Fruit fly (Drosophila melanogaster) whole organism, pupa: ENCODE measurements around the gene CG2310.

Experiments used
- CG10348 ChIP-seq: fragments of 200-800 bp; sonication (Bioruptor generic); IDR thresholded peaks from 2 replicates; pipeline ENCODE4 v1.3.6; 2022; ENCODE audit warnings: missing biosample characterization, missing genetic modification characterization
- CG12605 ChIP-seq: fragments of 200-800 bp; sonication (Bioruptor generic); IDR thresholded peaks from 2 replicates; pipeline ENCODE4 v1.3.6; 2022; ENCODE audit warnings: missing biosample characterization, missing genetic modification characterization
- CG13204 ChIP-seq: fragments of 200-800 bp; sonication (Bioruptor generic); optimal IDR thresholded peaks from 2 replicates; lab custom pipeline; 2018; ENCODE audit warnings: missing biosample characterization, mild to moderate bottlenecking, missing genetic modification characterization, moderate library complexity
- CG14655 ChIP-seq: fragments of 200-800 bp; sonication (Bioruptor generic); optimal IDR thresholded peaks from 3 replicates; lab custom pipeline; 2017; ENCODE audit warnings: mild to moderate bottlenecking, missing biosample characterization, missing genetic modification reagents, missing genetic modification characterization
- CG15710 ChIP-seq: fragments of 200-800 bp; sonication (Bioruptor generic); optimal IDR thresholded peaks from 2 replicates; lab custom pipeline; 2018; ENCODE audit warnings: missing biosample characterization, mild to moderate bottlenecking, missing genetic modification characterization, moderate library complexity
- CG17806 ChIP-seq: fragments of 200-800 bp; sonication (Bioruptor generic); optimal IDR thresholded peaks from 2 replicates; lab custom pipeline; 2018; ENCODE audit warnings: missing biosample characterization, mild to moderate bottlenecking, missing genetic modification characterization, moderate library complexity
- CG32121 ChIP-seq: fragments of 200-800 bp; sonication (Bioruptor generic); IDR thresholded peaks from 2 replicates; pipeline ENCODE4 v1.3.6; 2022; ENCODE audit warnings: missing biosample characterization, missing genetic modification characterization
- CG34367 ChIP-seq: fragments of 200-800 bp; sonication (Bioruptor generic); optimal IDR thresholded peaks from 2 replicates; lab custom pipeline; 2018; ENCODE audit warnings: missing biosample characterization, mild to moderate bottlenecking, missing genetic modification characterization
- CG4496 ChIP-seq: fragments of 200-800 bp; sonication (Bioruptor generic); IDR thresholded peaks from 3 replicates; pipeline ENCODE4 v1.3.6; 2022; ENCODE audit warnings: missing biosample characterization, missing genetic modification characterization
- CG8159 ChIP-seq: fragments of 200-800 bp; sonication (Bioruptor generic); optimal IDR thresholded peaks from 3 replicates; lab custom pipeline; 2018; ENCODE audit warnings: missing biosample characterization, mild to moderate bottlenecking, missing genetic modification characterization, moderate library complexity
- CG8301 ChIP-seq: fragments of 200-800 bp; sonication (Bioruptor generic); optimal IDR thresholded peaks from 2 replicates; lab custom pipeline; 2018; ENCODE audit warnings: missing biosample characterization, mild to moderate bottlenecking, missing genetic modification characterization
- CG9948 ChIP-seq: fragments of 200-800 bp; sonication (Bioruptor generic); optimal IDR thresholded peaks from 2 replicates; lab custom pipeline; 2018; ENCODE audit warnings: missing biosample characterization, mild to moderate bottlenecking, missing genetic modification characterization, moderate library complexity
- D1 ChIP-seq: fragments of 200-800 bp; sonication (Bioruptor generic); optimal IDR thresholded peaks from 2 replicates; lab custom pipeline; 2018; ENCODE audit warnings: missing biosample characterization, mild to moderate bottlenecking, missing genetic modification characterization, moderate library complexity
- EcR ChIP-seq: fragments of 200-800 bp; sonication (Bioruptor generic); optimal IDR thresholded peaks from 3 replicates; lab custom pipeline; 2019; ENCODE audit warnings: missing biosample characterization, missing genetic modification characterization, mild to moderate bottlenecking, moderate library complexity, missing genetic modification reagents
- Ets98B ChIP-seq: fragments of 200-800 bp; sonication (Bioruptor generic); IDR thresholded peaks from 2 replicates; pipeline ENCODE4 v1.3.6; 2022; ENCODE audit warnings: missing biosample characterization, missing genetic modification characterization
- Pif1A ChIP-seq: fragments of 200-800 bp; sonication (Bioruptor generic); optimal IDR thresholded peaks from 3 replicates; lab custom pipeline; 2016; ENCODE audit warnings: missing biosample characterization, missing genetic modification characterization
- Pif1B ChIP-seq: fragments of 200-800 bp; sonication (Bioruptor generic); optimal IDR thresholded peaks from 3 replicates; lab custom pipeline; 2016; ENCODE audit warnings: missing biosample characterization, missing genetic modification characterization
- Snoo ChIP-seq: fragments of 200-800 bp; sonication (Bioruptor generic); optimal IDR thresholded peaks from 3 replicates; lab custom pipeline; 2017; ENCODE audit warnings: missing biosample characterization, mild to moderate bottlenecking, missing genetic modification characterization, inconsistent platforms
- fd96Ca ChIP-seq: fragments of 200-800 bp; sonication (Bioruptor generic); IDR thresholded peaks from 3 replicates; pipeline ENCODE4 v1.3.6; 2022; ENCODE audit warnings: missing biosample characterization, missing genetic modification characterization
- gl ChIP-seq: fragments of 200-800 bp; sonication (Bioruptor generic); optimal IDR thresholded peaks from 2 replicates; lab custom pipeline; 2018; ENCODE audit warnings: missing biosample characterization, mild to moderate bottlenecking, missing genetic modification characterization
- rn ChIP-seq: fragments of 200-800 bp; sonication (Bioruptor generic); IDR thresholded peaks from 2 replicates; pipeline ENCODE4 v1.3.6; 2022; ENCODE audit warnings: missing biosample characterization, missing genetic modification characterization

CG2310 gene

dm6 chr3R:29460225-29460927 lies 32.9 kb downstream of the CG2310 start:
- TF ChIP-seq gl (tag; lab: Kevin White, UChicago) (no peak), D1 (no peak), rn (GFP tag; lab: Robert Waterston, UW) (no peak), CG9948 (tag; lab: Kevin White, UChicago) (peak; percentile 16), Snoo (tag; lab: Kevin White, UChicago) (no peak), EcR (GFP tag; lab: Kevin White, UChicago) (no peak), CG8301 (tag; lab: Kevin White, UChicago) (peak; percentile 1), CG12605 (peak; percentile 59), CG15710 (tag; lab: Kevin White, UChicago) (peak; percentile 20), CG34367 (tag; lab: Kevin White, UChicago) (no peak), CG32121 (no peak; the same call in 1 of the 2 replicates), Pif1A (no peak), CG13204 (GFP tag; lab: Kevin White, UChicago) (no peak), CG14655 (GFP tag; lab: Kevin White, UChicago) (peak; percentile 44), Pif1B (GFP tag; lab: Kevin White, UChicago) (peak; percentile 18), fd96Ca (GFP tag; lab: Robert Waterston, UW) (peak; percentile 55; the same call in 1 of the 3 replicates), CG4496 (GFP tag; lab: Robert Waterston, UW) (peak; percentile 71), CG8159 (peak; percentile 4), CG10348 (GFP tag; lab: Robert Waterston, UW) (no peak), Ets98B (GFP tag; lab: Robert Waterston, UW) (peak; percentile 36; the same call in 1 of the 2 replicates), CG17806 (peak; percentile 18)

DNA sequence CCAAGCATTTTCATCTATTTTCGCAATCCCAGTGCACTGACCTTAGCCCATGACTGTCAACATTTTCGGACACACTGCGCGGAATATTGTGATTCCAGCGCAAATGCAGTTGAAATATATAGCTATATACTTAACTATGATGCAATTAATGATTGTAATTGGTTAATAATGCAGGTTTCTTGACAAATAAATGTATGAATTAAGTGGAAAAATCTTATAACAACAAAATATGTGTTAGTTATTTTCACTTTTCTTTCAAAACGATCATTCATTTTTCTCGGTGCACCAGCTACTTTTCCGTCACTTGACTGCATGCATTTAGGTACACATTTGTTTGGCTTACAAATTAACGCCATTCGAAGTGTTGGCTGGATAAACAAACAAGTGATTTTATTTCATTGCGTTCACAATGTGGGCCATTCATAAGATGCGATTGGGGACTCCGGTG lies 34.6 kb downstream of the CG2310 start:
- TF ChIP-seq CG15710 (tag; lab: Kevin White, UChicago) (peak; percentile 25), EcR (GFP tag; lab: Kevin White, UChicago) (peak; percentile 72), Ets98B (GFP tag; lab: Robert Waterston, UW) (peak; percentile 38; the same call in 1 of the 2 replicates), CG12605 (no peak), CG17806 (peak; percentile 18), Pif1A (peak; percentile 58), CG13204 (GFP tag; lab: Kevin White, UChicago) (no peak), gl (tag; lab: Kevin White, UChicago) (no peak), CG8159 (peak; percentile 38), rn (GFP tag; lab: Robert Waterston, UW) (0 out of 2 replicates have a peak, but pooled peaks have one; percentile 36), CG14655 (GFP tag; lab: Kevin White, UChicago) (peak; percentile 75), CG34367 (tag; lab: Kevin White, UChicago) (peak; percentile 27), CG9948 (tag; lab: Kevin White, UChicago) (peak; percentile 48), CG4496 (GFP tag; lab: Robert Waterston, UW) (peak; percentile 70; the same call in 2 of the 3 replicates), fd96Ca (GFP tag; lab: Robert Waterston, UW) (0 out of 3 replicates have a peak, but pooled peaks have one; percentile 26), CG8301 (tag; lab: Kevin White, UChicago) (peak; percentile 72), CG32121 (peak; percentile 52), CG10348 (GFP tag; lab: Robert Waterston, UW) (no peak), Pif1B (GFP tag; lab: Kevin White, UChicago) (peak; percentile 37), D1 (no peak)
- TF ChIP-seq, all 21 proteins: peak for 15

dm6 chr3R:29457779-29458382 lies 35.4 kb downstream of the CG2310 start:
- TF ChIP-seq CG8159 = peak; percentile 13
- no peak for TF ChIP-seq CG14655 (GFP tag; lab: Kevin White, UChicago)

DNA sequence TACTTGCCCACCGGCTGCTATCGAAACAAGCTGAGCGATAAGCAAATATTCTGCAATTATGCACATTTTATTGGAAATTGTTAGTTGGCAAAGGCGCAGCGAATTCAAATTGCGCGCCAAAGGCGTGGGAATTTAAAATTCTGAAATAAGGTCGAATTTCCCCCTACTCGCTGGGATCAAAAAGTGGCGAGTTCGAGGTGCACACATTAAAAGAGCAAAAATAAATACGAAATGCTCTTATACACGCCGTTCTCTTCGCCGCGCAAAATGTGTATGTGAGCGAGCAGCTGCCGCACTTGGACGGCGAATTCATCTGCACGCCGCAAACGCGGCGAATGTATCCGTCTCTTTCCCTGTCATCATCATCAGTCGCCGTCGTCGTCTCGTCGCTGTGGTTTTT lies 36.1 kb downstream of the CG2310 start:
- TF ChIP-seq Pif1B (GFP tag; lab: Kevin White, UChicago) (no peak), CG4496 (GFP tag; lab: Robert Waterston, UW) (peak; percentile 64; the same call in 1 of the 3 replicates), fd96Ca (GFP tag; lab: Robert Waterston, UW) (0 out of 3 replicates have a peak, but pooled peaks have one; percentile 14), CG32121 (no peak), CG14655 (GFP tag; lab: Kevin White, UChicago) (no peak), gl (tag; lab: Kevin White, UChicago) (no peak), rn (GFP tag; lab: Robert Waterston, UW) (no peak), CG8301 (tag; lab: Kevin White, UChicago) (no peak), Snoo (tag; lab: Kevin White, UChicago) (no peak), CG10348 (GFP tag; lab: Robert Waterston, UW) (no peak)
- TF ChIP-seq, all 21 proteins: peak for 2

DNA sequence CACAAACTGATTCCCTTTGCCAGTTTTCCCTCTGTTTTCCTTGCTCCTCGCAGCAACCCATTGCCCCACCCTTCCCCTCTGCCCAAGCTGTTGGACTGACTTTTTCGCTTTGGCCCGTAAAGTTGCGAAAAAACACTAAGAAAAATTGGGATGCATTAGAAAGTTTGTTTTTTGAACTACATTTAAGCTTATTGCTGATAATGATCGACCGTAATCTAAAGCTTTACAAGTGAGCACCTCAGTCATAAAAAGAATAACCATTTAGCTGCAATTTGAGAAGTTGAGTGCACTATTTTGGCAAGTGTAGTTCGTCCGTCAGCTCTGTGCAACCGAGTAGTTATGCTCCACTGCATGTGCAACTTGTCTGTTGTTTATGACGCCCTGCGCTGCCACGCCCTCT lies 43.0 kb downstream of the CG2310 start:
- TF ChIP-seq CG14655 (GFP tag; lab: Kevin White, UChicago) (peak; percentile 61), CG34367 (tag; lab: Kevin White, UChicago) (no peak), CG10348 (GFP tag; lab: Robert Waterston, UW) (no peak), fd96Ca (GFP tag; lab: Robert Waterston, UW) (peak; percentile 65; the same call in 2 of the 3 replicates), CG9948 (tag; lab: Kevin White, UChicago) (peak; percentile 26), Pif1A (peak; percentile 36), Ets98B (GFP tag; lab: Robert Waterston, UW) (0 out of 2 replicates have a peak, but pooled peaks have one; percentile 38), Snoo (tag; lab: Kevin White, UChicago) (no peak), CG17806 (peak; percentile 29), CG4496 (GFP tag; lab: Robert Waterston, UW) (peak; percentile 51; the same call in 2 of the 3 replicates), CG8159 (peak; percentile 39), CG13204 (GFP tag; lab: Kevin White, UChicago) (no peak), CG8301 (tag; lab: Kevin White, UChicago) (peak; percentile 60), rn (GFP tag; lab: Robert Waterston, UW) (peak; percentile 8; the same call in 1 of the 2 replicates)
